Worm (Caenorhabditis elegans): ENCODE results near the gene ced-2.

- TF ChIP-seq him-1 (tag; optimal IDR thresholded peaks at IDR 0.05) (no peak), W03F9.2 (tag; optimal IDR thresholded peaks at IDR 0.05) (no peak), dao-5 (tag; optimal IDR thresholded peaks at IDR 0.05) (no peak)
Measured at ce11 chrIV:1624447-1624846, 27.3 kb downstream of the ced-2 start.

Measured in whole organism, L4/young adult.